Fruit fly (Drosophila melanogaster) whole organism, embryonic: ENCODE measurements around the gene CG14853.

ENCODE experiments used
- Adf1 ChIP-seq: fragments of 200-800 bp; sonication (Bioruptor generic); IDR thresholded peaks from 2 replicates; pipeline ENCODE4 v1.3.6; 2022; ENCODE audit warnings: missing biosample characterization, missing genetic modification characterization
- Asciz ChIP-seq: fragments of 200-800 bp; sonication (Bioruptor generic); optimal IDR thresholded peaks from 2 replicates; lab custom pipeline; 2017; ENCODE audit warnings: missing biosample characterization, mild to moderate bottlenecking, missing genetic modification characterization, missing genetic modification reagents
- Atf3 ChIP-seq: fragments of 200-800 bp; sonication (Bioruptor generic); optimal IDR thresholded peaks from 3 replicates; lab custom pipeline; 2016; ENCODE audit warnings: missing biosample characterization, missing genetic modification characterization
- CG10147 ChIP-seq: fragments of 200-800 bp; sonication (Bioruptor generic); optimal IDR thresholded peaks from 2 replicates; lab custom pipeline; 2019; ENCODE audit warnings: missing biosample characterization, mild to moderate bottlenecking, missing genetic modification characterization, moderate library complexity
- CG10267 ChIP-seq: fragments of 200-800 bp; sonication (Bioruptor generic); optimal IDR thresholded peaks from 2 replicates; lab custom pipeline; 2018; ENCODE audit warnings: missing biosample characterization, mild to moderate bottlenecking, missing genetic modification characterization, moderate library complexity
- CG10462 ChIP-seq: fragments of 200-800 bp; sonication (Bioruptor generic); optimal IDR thresholded peaks from 2 replicates; lab custom pipeline; 2016; ENCODE audit warnings: missing biosample characterization, missing genetic modification characterization
- CG12104 ChIP-seq: fragments of 200-800 bp; sonication (Bioruptor generic); optimal IDR thresholded peaks from 3 replicates; lab custom pipeline; 2016; ENCODE audit warnings: missing biosample characterization, missing genetic modification characterization
- CG1233 ChIP-seq: fragments of 200-800 bp; sonication (Bioruptor generic); optimal IDR thresholded peaks from 4 replicates; lab custom pipeline; 2018; ENCODE audit warnings: missing biosample characterization, mild to moderate bottlenecking, missing genetic modification characterization
- CG13287 ChIP-seq: fragments of 200-800 bp; sonication (Bioruptor generic); IDR thresholded peaks from 2 replicates; pipeline ENCODE4 v1.3.6; 2022; ENCODE audit warnings: missing biosample characterization, missing genetic modification characterization; ENCODE audit not compliant: partially characterized antibody
- CG13894 ChIP-seq: fragments of 200-800 bp; sonication (Bioruptor generic); optimal IDR thresholded peaks from 3 replicates; lab custom pipeline; 2018; ENCODE audit warnings: missing biosample characterization, mild to moderate bottlenecking, missing genetic modification characterization, moderate library complexity
- CG15479 ChIP-seq: fragments of 200-800 bp; sonication (Bioruptor generic); optimal IDR thresholded peaks from 3 replicates; lab custom pipeline; 2019; ENCODE audit warnings: missing biosample characterization, mild to moderate bottlenecking, missing genetic modification characterization, moderate library complexity
- CG17359 ChIP-seq: fragments of 200-800 bp; sonication (Bioruptor generic); optimal IDR thresholded peaks from 3 replicates; lab custom pipeline; 2018; ENCODE audit warnings: missing biosample characterization, mild to moderate bottlenecking, missing genetic modification characterization, moderate library complexity
- CG18599 ChIP-seq: fragments of 200-800 bp; sonication (Bioruptor generic); optimal IDR thresholded peaks from 3 replicates; lab custom pipeline; 2017; ENCODE audit warnings: missing biosample characterization, missing genetic modification characterization, mild to moderate bottlenecking, moderate library complexity, missing genetic modification reagents
- CG3847 ChIP-seq: fragments of 200-800 bp; sonication (Bioruptor generic); IDR thresholded peaks from 2 replicates; pipeline ENCODE4 v1.3.6; 2022; ENCODE audit warnings: missing biosample characterization, missing genetic modification characterization
- CG4282 ChIP-seq: fragments of 200-800 bp; sonication (Bioruptor generic); optimal IDR thresholded peaks from 2 replicates; lab custom pipeline; 2016; ENCODE audit warnings: missing biosample characterization, missing genetic modification characterization
- CG4328 ChIP-seq: fragments of 200-800 bp; sonication (Bioruptor generic); optimal IDR thresholded peaks from 3 replicates; lab custom pipeline; 2017; ENCODE audit warnings: missing biosample characterization, missing genetic modification reagents, missing genetic modification characterization
- CG4707 ChIP-seq: fragments of 200-800 bp; sonication (Bioruptor generic); optimal IDR thresholded peaks from 2 replicates; lab custom pipeline; 2018; ENCODE audit warnings: missing biosample characterization, mild to moderate bottlenecking, missing genetic modification characterization, moderate library complexity
- CG7357 ChIP-seq: fragments of 200-800 bp; sonication (Bioruptor generic); IDR thresholded peaks from 3 replicates; pipeline ENCODE4 v1.3.6; 2022; ENCODE audit warnings: missing biosample characterization, missing genetic modification characterization
- CG7839 ChIP-seq: fragments of 200-800 bp; sonication (Bioruptor generic); optimal IDR thresholded peaks from 3 replicates; lab custom pipeline; 2018; ENCODE audit warnings: missing biosample characterization, mild to moderate bottlenecking, missing genetic modification characterization, moderate library complexity
- CG9876 ChIP-seq: fragments of 200-800 bp; sonication (Bioruptor generic); optimal IDR thresholded peaks from 2 replicates; lab custom pipeline; 2016; ENCODE audit warnings: missing biosample characterization, missing genetic modification characterization
- CG9932 ChIP-seq: fragments of 200-800 bp; sonication (Bioruptor generic); IDR thresholded peaks from 2 replicates; pipeline ENCODE4 v1.3.6; 2022; ENCODE audit warnings: missing biosample characterization, missing genetic modification characterization
- Chrac-16 ChIP-seq: fragments of 200-800 bp; sonication (Bioruptor generic); optimal IDR thresholded peaks from 3 replicates; lab custom pipeline; 2016; ENCODE audit warnings: missing biosample characterization, missing genetic modification characterization
- CoRest ChIP-seq: fragments of 200-800 bp; sonication (Bioruptor generic); optimal IDR thresholded peaks from 3 replicates; lab custom pipeline; 2018; ENCODE audit warnings: missing biosample characterization, mild to moderate bottlenecking, missing genetic modification characterization, moderate library complexity
- Eip74EF ChIP-seq, 2 experiments: fragments of 200-800 bp in 1 of 2; fragments of >200 bp in 1 of 2; sonication (Bioruptor generic) in 1 of 2; optimal IDR thresholded peaks; 2 replicates each; lab custom pipeline; 2017 to 2019; ENCODE audit warnings: missing biosample characterization in 2 of 2, missing genetic modification characterization in 2 of 2, mild to moderate bottlenecking in 1 of 2, moderate library complexity in 1 of 2
- Gsc ChIP-seq: fragments of 200-800 bp; sonication (Bioruptor generic); IDR thresholded peaks from 2 replicates; pipeline ENCODE4 v1.3.6; 2022; ENCODE audit warnings: missing biosample characterization, missing genetic modification characterization
- Hmr ChIP-seq: fragments of 200-800 bp; sonication (Bioruptor generic); optimal IDR thresholded peaks from 3 replicates; lab custom pipeline; 2017; ENCODE audit warnings: mild to moderate bottlenecking, missing biosample characterization, missing genetic modification reagents, missing genetic modification characterization
- Hmx ChIP-seq: fragments of 200-800 bp; sonication (Bioruptor generic); optimal IDR thresholded peaks from 2 replicates; lab custom pipeline; 2016; ENCODE audit warnings: missing biosample characterization, missing genetic modification characterization
- NC2α ChIP-seq: fragments of 200-800 bp; sonication (Bioruptor generic); optimal IDR thresholded peaks from 2 replicates; lab custom pipeline; 2016; ENCODE audit warnings: missing biosample characterization, missing genetic modification characterization
- Ptx1 ChIP-seq: fragments of 200-800 bp; sonication (Bioruptor generic); IDR thresholded peaks from 2 replicates; pipeline ENCODE4 v1.3.6; 2022; ENCODE audit warnings: missing biosample characterization, missing genetic modification characterization
- Rx ChIP-seq: fragments of 200-800 bp; sonication (Bioruptor generic); IDR thresholded peaks from 2 replicates; pipeline ENCODE4 v1.3.6; 2022; ENCODE audit warnings: missing biosample characterization, missing genetic modification characterization
- bsh ChIP-seq, 2 experiments: fragments of 200-800 bp; sonication (Bioruptor generic); optimal IDR thresholded peaks; 2 replicates each; lab custom pipeline; 2017 to 2018; ENCODE audit warnings: mild to moderate bottlenecking in 2 of 2, missing biosample characterization in 2 of 2, missing genetic modification characterization in 2 of 2, moderate library complexity in 1 of 2
- chinmo ChIP-seq: fragments of 200-800 bp; sonication (Bioruptor generic); IDR thresholded peaks from 4 replicates; pipeline ENCODE4 v1.3.6; 2022; ENCODE audit warnings: missing biosample characterization, missing genetic modification characterization; ENCODE audit not compliant: partially characterized antibody
- chn ChIP-seq: fragments of 200-800 bp; sonication (Bioruptor generic); optimal IDR thresholded peaks from 2 replicates; lab custom pipeline; 2016; ENCODE audit warnings: missing biosample characterization, missing genetic modification characterization
- dpn ChIP-seq, 2 experiments: fragments of 200-800 bp; sonication (Bioruptor generic); optimal IDR thresholded peaks; 3 replicates each; lab custom pipeline; 2016; ENCODE audit warnings: missing biosample characterization in 2 of 2, missing genetic modification characterization in 2 of 2
- emc ChIP-seq: fragments of 200-800 bp; sonication (Bioruptor generic); optimal IDR thresholded peaks from 2 replicates; lab custom pipeline; 2016; ENCODE audit warnings: missing biosample characterization, missing genetic modification characterization
- eve ChIP-seq, 2 experiments: fragments of >200 bp; optimal IDR thresholded peaks; 2 replicates each; lab custom pipeline; 2017; ENCODE audit warnings: missing biosample characterization in 2 of 2, missing genetic modification characterization in 2 of 2
- ewg ChIP-seq: fragments of 200-800 bp; sonication (Bioruptor generic); optimal IDR thresholded peaks from 3 replicates; lab custom pipeline; 2017; ENCODE audit warnings: mild to moderate bottlenecking, missing biosample characterization, missing genetic modification reagents, missing genetic modification characterization
- fd3F ChIP-seq: fragments of 200-800 bp; sonication (Bioruptor generic); optimal IDR thresholded peaks from 2 replicates; lab custom pipeline; 2018; ENCODE audit warnings: missing biosample characterization, mild to moderate bottlenecking, missing genetic modification characterization, moderate library complexity
- grau ChIP-seq: fragments of 200-800 bp; optimal IDR thresholded peaks from 3 replicates; lab custom pipeline; 2019; ENCODE audit warnings: missing biosample characterization, mild to moderate bottlenecking, missing genetic modification characterization, moderate library complexity
- ham ChIP-seq: fragments of 200-800 bp; sonication (Bioruptor generic); IDR thresholded peaks from 2 replicates; pipeline ENCODE4 v1.3.6; 2022; ENCODE audit warnings: missing biosample characterization, missing genetic modification characterization
- hbn ChIP-seq: fragments of 200-800 bp; sonication (Bioruptor generic); IDR thresholded peaks from 2 replicates; pipeline ENCODE4 v1.3.6; 2022; ENCODE audit warnings: missing biosample characterization, missing genetic modification characterization; ENCODE audit not compliant: partially characterized antibody
- insv ChIP-seq, 2 experiments: fragments of 200-800 bp; sonication (Bioruptor generic); optimal IDR thresholded peaks; 3 replicates each; lab custom pipeline; 2016 to 2018; ENCODE audit warnings: missing biosample characterization in 2 of 2, missing genetic modification characterization in 2 of 2
- mld ChIP-seq: fragments of 200-800 bp; sonication (Bioruptor generic); IDR thresholded peaks from 3 replicates; pipeline ENCODE4 v1.3.6; 2022; ENCODE audit warnings: missing biosample characterization, missing genetic modification characterization; ENCODE audit not compliant: partially characterized antibody
- nom ChIP-seq: fragments of 200-800 bp; sonication (Bioruptor generic); optimal IDR thresholded peaks from 2 replicates; lab custom pipeline; 2017; ENCODE audit warnings: missing biosample characterization, missing genetic modification characterization, mild to moderate bottlenecking, moderate library complexity, missing genetic modification reagents
- pho ChIP-seq: fragments of 200-800 bp; sonication (Bioruptor generic); optimal IDR thresholded peaks from 2 replicates; lab custom pipeline; 2016; ENCODE audit warnings: missing biosample characterization, missing genetic modification characterization
- run ChIP-seq: fragments of 200-800 bp; sonication (Bioruptor generic); optimal IDR thresholded peaks from 3 replicates; lab custom pipeline; 2018; ENCODE audit warnings: missing biosample characterization, mild to moderate bottlenecking, missing genetic modification characterization
- sima ChIP-seq: fragments of 200-800 bp; sonication (Bioruptor generic); optimal IDR thresholded peaks from 2 replicates; lab custom pipeline; 2016; ENCODE audit warnings: missing biosample characterization, missing genetic modification characterization
- z ChIP-seq: fragments of 200-800 bp; sonication (Bioruptor generic); IDR thresholded peaks from 3 replicates; pipeline ENCODE4 v1.3.6; 2022; ENCODE audit warnings: missing biosample characterization, missing genetic modification characterization
- zen ChIP-seq: fragments of 200-800 bp; sonication (Bioruptor generic); optimal IDR thresholded peaks from 3 replicates; lab custom pipeline; 2018; ENCODE audit warnings: missing biosample characterization, mild to moderate bottlenecking, missing genetic modification characterization, moderate library complexity

The CG14853 gene

dm6 chr3R:14568501-14569137, 40.8 kb upstream of the CG14853 start, which contains the start of gene CG8066 (continued):
- no peak for TF ChIP-seq CG10462 (GFP tag; lab: Kevin White, UChicago)
- no peak for TF ChIP-seq eve (GFP tag; optimal IDR thresholded peaks at IDR 0.05; lab: Kevin White, UChicago)
- TF ChIP-seq CG4282 (GFP tag; lab: Kevin White, UChicago), result no peak
- TF ChIP-seq CG7839 (tag; lab: Kevin White, UChicago), result peak; percentile 22
- peak; percentile 11 for TF ChIP-seq CoRest (tag; lab: Kevin White, UChicago)
- peak; percentile 39; the same call in 1 of the 4 replicates for TF ChIP-seq chinmo (GFP tag; lab: Robert Waterston, UW)
- peak; percentile 15 for TF ChIP-seq CG17359
- TF ChIP-seq Gsc (GFP tag; lab: Robert Waterston, UW), result no peak
- no peak for TF ChIP-seq fd3F
- no peak for TF ChIP-seq CG1233 (GFP tag; lab: Kevin White, UChicago)
- TF ChIP-seq NC2α (GFP tag; lab: Kevin White, UChicago), result no peak
- no peak for TF ChIP-seq run (tag; lab: Kevin White, UChicago)
- TF ChIP-seq Ptx1 (GFP tag; lab: Robert Waterston, UW), result no peak
- no peak for TF ChIP-seq CG15479 (GFP tag; lab: Kevin White, UChicago)
- TF ChIP-seq CG4328 (GFP tag; lab: Kevin White, UChicago), result peak; percentile 30
- peak in 1 of 2 experiments; percentile 9 for TF ChIP-seq dpn (GFP tag; optimal IDR thresholded peaks at IDR 0.05; lab: Kevin White, UChicago)
- TF ChIP-seq CG9876, result no peak
- no peak for TF ChIP-seq Rx (GFP tag; lab: Robert Waterston, UW)
- no peak for TF ChIP-seq nom (GFP tag; lab: Kevin White, UChicago)
- TF ChIP-seq CG7357 (GFP tag; lab: Robert Waterston, UW), result no peak
- peak; percentile 49 for TF ChIP-seq CG18599
- peak; percentile 96 for TF ChIP-seq z (GFP tag; lab: Robert Waterston, UW)
- TF ChIP-seq Chrac-16 (GFP tag; lab: Kevin White, UChicago), result no peak
- no peak for TF ChIP-seq Atf3 (GFP tag; lab: Kevin White, UChicago)
- TF ChIP-seq CG12104 (GFP tag; lab: Kevin White, UChicago), result no peak
- TF ChIP-seq CG10267, result no peak
- peak; percentile 15 for TF ChIP-seq Asciz (GFP tag; lab: Kevin White, UChicago)
- TF ChIP-seq CG4707 (GFP tag; lab: Kevin White, UChicago), result no peak
- TF ChIP-seq Adf1 (GFP tag; lab: Robert Waterston, UW), result no peak
- no peak for TF ChIP-seq ham (GFP tag; lab: Robert Waterston, UW)
- TF ChIP-seq Eip74EF (GFP tag; optimal IDR thresholded peaks at IDR 0.05; lab: Kevin White, UChicago), result no peak
- peak; percentile 37 for TF ChIP-seq CG13894 (tag; lab: Kevin White, UChicago)
- no peak for TF ChIP-seq pho (GFP tag; lab: Kevin White, UChicago)
- no peak for TF ChIP-seq Hmx (GFP tag; lab: Kevin White, UChicago)
- peak in 1 of 2 experiments; percentile 25 for TF ChIP-seq bsh (GFP tag; optimal IDR thresholded peaks at IDR 0.05; lab: Kevin White, UChicago)
- no peak for TF ChIP-seq chn
- TF ChIP-seq CG13287 (GFP tag; lab: Robert Waterston, UW), result peak; percentile 64
- TF ChIP-seq CG9932, result peak; percentile 67
- peak; percentile 49 for TF ChIP-seq Hmr (GFP tag; lab: Kevin White, UChicago)
- TF ChIP-seq mld (GFP tag; lab: Robert Waterston, UW), result no peak
- no peak for TF ChIP-seq ewg
- TF ChIP-seq emc (GFP tag; lab: Kevin White, UChicago), result no peak
- TF ChIP-seq hbn (GFP tag; lab: Robert Waterston, UW), result peak; percentile 44
- TF ChIP-seq sima (GFP tag; lab: Kevin White, UChicago), result no peak
- no peak for TF ChIP-seq insv (GFP tag; optimal IDR thresholded peaks at IDR 0.05; lab: Kevin White, UChicago)
- peak; percentile 7 for TF ChIP-seq grau (tag; lab: Kevin White, UChicago)
- no peak for TF ChIP-seq CG3847
- TF ChIP-seq CG10147, result no peak
- TF ChIP-seq zen (tag; lab: Kevin White, UChicago), result no peak
